Worm (Caenorhabditis elegans) whole organism, L4/young adult: ENCODE measurements around the gene taf-11.3.

Source experiments
- W03F9.2 ChIP-seq: fragments of 150-350 bp; optimal IDR thresholded peaks from 2 replicates; lab custom pipeline; 2014; ENCODE audit warnings: missing biosample characterization, missing genetic modification characterization
- dao-5 ChIP-seq: sonication (generic microtip); optimal IDR thresholded peaks from 2 replicates; lab custom pipeline; 2016; ENCODE audit warnings: missing genotype, missing genetic modification characterization, moderate library complexity, missing compliant biosample characterization

- TF ChIP-seq dao-5 (tag; lab: Kevin White, UChicago) = no peak
- TF ChIP-seq W03F9.2 (tag; lab: Kevin White, UChicago) = peak; percentile 84
Observed at ce11 chrIII:10506699-10507248, 1.7 kb upstream of the taf-11.3 start, which contains the start of the genes sip-1 and sly-1.
